Fruit fly (Drosophila melanogaster) whole organism, pupa: ENCODE data around the gene Spx.

Experiments
- EcR ChIP-seq: fragments of 200-800 bp; sonication (Bioruptor generic); optimal IDR thresholded peaks from 3 replicates; lab custom pipeline; 2019; ENCODE audit warnings: missing biosample characterization, missing genetic modification characterization, mild to moderate bottlenecking, moderate library complexity, missing genetic modification reagents
- Pif1A ChIP-seq: fragments of 200-800 bp; sonication (Bioruptor generic); optimal IDR thresholded peaks from 3 replicates; lab custom pipeline; 2016; ENCODE audit warnings: missing biosample characterization, missing genetic modification characterization

dm6 chrX:6260900-6261299 lies 5.3 kb downstream of the Spx start, which contains the start of gene Josd:
- TF ChIP-seq Pif1A (GFP tag; lab: Kevin White, UChicago) = no peak
- TF ChIP-seq EcR = no peak
